Worm (Caenorhabditis elegans): ENCODE measurements around the gene gon-1.

gon-1 gene

DNA sequence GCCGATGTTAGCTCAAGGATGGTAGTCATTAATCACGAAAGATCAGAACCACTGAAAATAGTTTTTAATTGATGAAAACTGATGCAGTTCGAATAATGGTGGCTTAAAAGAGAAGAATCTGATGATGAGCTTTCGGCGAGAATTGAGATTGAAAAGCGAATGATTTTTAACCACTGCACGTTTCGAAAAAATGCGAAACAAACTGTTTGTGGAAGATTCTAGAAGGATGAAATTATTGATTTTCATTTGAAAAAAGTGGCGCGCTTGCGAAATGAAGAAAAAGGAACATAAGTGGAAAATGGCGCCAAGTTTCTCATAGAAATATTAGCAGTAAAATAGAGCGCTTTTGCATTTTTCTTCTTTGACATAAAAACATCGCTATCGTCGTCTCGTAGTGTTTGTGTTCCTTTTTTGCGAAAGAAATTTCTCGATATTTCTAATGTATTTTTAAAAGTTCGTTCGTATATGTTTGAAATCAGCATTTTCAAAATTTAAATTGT is 41.7 kb upstream of the gon-1 start, which contains the start of gene uba-1 (continued):
- TF ChIP-seq egl-43 (GFP tag; IDR thresholded peaks at IDR 0.05): 0 out of 2 replicates have a peak, but pooled peaks have one; percentile 19
- no peak for TF ChIP-seq unc-62 (GFP tag; optimal IDR thresholded peaks at IDR 0.05 in 1 of 2)
- TF ChIP-seq unc-62 (tag; optimal IDR thresholded peaks at IDR 0.05): no peak
- 0 out of 2 replicates have a peak, but pooled peaks have one; percentile 14 for TF ChIP-seq ctbp-1 (GFP tag; IDR thresholded peaks at IDR 0.05)
- peak; percentile 13 for TF ChIP-seq hlh-11 (tag; optimal IDR thresholded peaks at IDR 0.05)
- TF ChIP-seq dmd-6 (GFP tag; IDR thresholded peaks at IDR 0.05): peak; percentile 21; the same call in 1 of the 2 replicates
- no peak for TF ChIP-seq lin-13 (GFP tag; optimal IDR thresholded peaks at IDR 0.05)
- TF ChIP-seq hmg-1.1 (GFP tag; IDR thresholded peaks at IDR 0.05): peak; percentile 28; the same call in 1 of the 2 replicates
- TF ChIP-seq ama-1 (optimal IDR thresholded peaks at IDR 0.05): peak; percentile 77
- TF ChIP-seq ceh-28 (tag; optimal IDR thresholded peaks at IDR 0.05): no peak
- peak; percentile 4 for TF ChIP-seq duxl-1 (tag; optimal IDR thresholded peaks at IDR 0.05; ENCODE audit: poor library complexity)
- TF ChIP-seq nhr-41 (GFP tag; IDR thresholded peaks at IDR 0.05): no peak
- TF ChIP-seq daf-8 (GFP tag; IDR thresholded peaks at IDR 0.05): no peak
- TF ChIP-seq F10B5.3 (tag; optimal IDR thresholded peaks at IDR 0.05): no peak
- TF ChIP-seq zip-2 (tag; optimal IDR thresholded peaks at IDR 0.05): peak; percentile 61
- peak; percentile 19 for TF ChIP-seq nhr-28 (tag; optimal IDR thresholded peaks at IDR 0.05)
- peak; percentile 78 for TF ChIP-seq T20F7.1 (GFP tag; optimal IDR thresholded peaks at IDR 0.05)
- TF ChIP-seq daf-16 (GFP tag; optimal IDR thresholded peaks at IDR 0.05): peak in 1 of 2 experiments; percentile 45
- TF ChIP-seq daf-16 (tag; optimal IDR thresholded peaks at IDR 0.05): peak; percentile 65
- peak; percentile 19 for TF ChIP-seq nhr-77 (tag; optimal IDR thresholded peaks at IDR 0.05)
- no peak for TF ChIP-seq mdl-1 (tag; optimal IDR thresholded peaks at IDR 0.05)
- no peak for TF ChIP-seq F49E8.2 (tag; optimal IDR thresholded peaks at IDR 0.05; ENCODE audit: borderline replicate concordance)
- TF ChIP-seq ces-1 (GFP tag; optimal IDR thresholded peaks at IDR 0.05): no peak
- no peak for TF ChIP-seq nhr-11 (tag; optimal IDR thresholded peaks at IDR 0.05)
- no peak for TF ChIP-seq aly-2 (tag; optimal IDR thresholded peaks at IDR 0.05)
- 0 out of 2 replicates have a peak, but pooled peaks have one; percentile 40 for TF ChIP-seq Y75B8A.6 (GFP tag; IDR thresholded peaks at IDR 0.05)
- TF ChIP-seq vab-7 (GFP tag; IDR thresholded peaks at IDR 0.05): 0 out of 2 replicates have a peak, but pooled peaks have one; percentile 15
- peak; percentile 36 for TF ChIP-seq nhr-25 (tag; optimal IDR thresholded peaks at IDR 0.05; ENCODE audit: borderline replicate concordance, insufficient read depth)
- peak; percentile 81 for TF ChIP-seq lin-38 (GFP tag; IDR thresholded peaks at IDR 0.05)
- TF ChIP-seq egl-27 (tag; optimal IDR thresholded peaks at IDR 0.05): no peak

ce11 chrIV:9993403-9994132 is 40.3 kb upstream of the gon-1 start:
- TF ChIP-seq aha-1 (tag): peak; percentile 88
- TF ChIP-seq lin-13 (GFP tag; optimal IDR thresholded peaks at IDR 0.05): peak; percentile 22
- TF ChIP-seq nhr-6 (tag; optimal IDR thresholded peaks at IDR 0.05): peak; percentile 35
- no peak for TF ChIP-seq arid-1 (GFP tag; conservative IDR thresholded peaks at IDR 0.05)
- peak; percentile 67 for TF ChIP-seq nhr-28 (tag; optimal IDR thresholded peaks at IDR 0.05)
- TF ChIP-seq lsy-2 (tag; optimal IDR thresholded peaks at IDR 0.05): no peak
- TF ChIP-seq madf-9 (GFP tag; conservative IDR thresholded peaks at IDR 0.05): no peak
- peak; percentile 31 for TF ChIP-seq T20F7.1 (GFP tag; optimal IDR thresholded peaks at IDR 0.05)
- TF ChIP-seq hlh-11 (tag; optimal IDR thresholded peaks at IDR 0.05): peak; percentile 26
- TF ChIP-seq dve-1 (tag; optimal IDR thresholded peaks at IDR 0.05; ENCODE audit: insufficient read depth): peak; percentile 13
- TF ChIP-seq snpc-1.2 (GFP tag; IDR thresholded peaks at IDR 0.05): 0 out of 2 replicates have a peak, but pooled peaks have one; percentile 28
- peak; percentile 36 for TF ChIP-seq lin-38 (GFP tag; IDR thresholded peaks at IDR 0.05)
- 0 out of 2 replicates have a peak, but pooled peaks have one; percentile 6 for TF ChIP-seq nhr-41 (GFP tag; IDR thresholded peaks at IDR 0.05)
- no peak for TF ChIP-seq hlh-30 (tag; optimal IDR thresholded peaks at IDR 0.05; ENCODE audit: insufficient read depth)
- 0 out of 2 replicates have a peak, but pooled peaks have one; percentile 5 for TF ChIP-seq saeg-2 (GFP tag; IDR thresholded peaks at IDR 0.05)
- TF ChIP-seq unc-62 (GFP tag; optimal IDR thresholded peaks at IDR 0.05 in 1 of 2): peak in 1 of 2 experiments; percentile 6
- no peak for TF ChIP-seq unc-62 (tag; optimal IDR thresholded peaks at IDR 0.05)
- no peak for TF ChIP-seq daf-16 (GFP tag; optimal IDR thresholded peaks at IDR 0.05)
- TF ChIP-seq daf-16 (tag; optimal IDR thresholded peaks at IDR 0.05): peak; percentile 55
